Worm (Caenorhabditis elegans) whole organism, young adult: Measurements from ENCODE around the gene F46F5.15.

Experiments
- K12H6.12 ChIP-seq: fragments of 200-800 bp; sonication (Bioruptor generic); optimal IDR thresholded peaks from 2 replicates; lab custom pipeline; 2018; ENCODE audit warnings: mild to moderate bottlenecking, missing genetic modification characterization, missing compliant biosample characterization
- T07F8.4 ChIP-seq: sonication (generic microtip); optimal IDR thresholded peaks from 2 replicates; lab custom pipeline; 2016; ENCODE audit warnings: mild to moderate bottlenecking, missing genetic modification characterization, moderate library complexity, missing compliant biosample characterization
- ama-1 ChIP-seq, 3 experiments: fragments of 150-350 bp in 1 of 3; sonication (generic microtip) in 2 of 3; optimal IDR thresholded peaks; 2 replicates each; lab custom pipeline; 2014 to 2018; ENCODE audit warnings: missing biosample characterization in 2 of 3, missing genetic modification characterization in 2 of 3, missing genetic modification reagents in 2 of 3
- bed-1 ChIP-seq: fragments of 200-800 bp; sonication (Bioruptor generic); IDR thresholded peaks from 2 replicates; pipeline ENCODE4 v1.3.6; 2022; ENCODE audit warnings: missing genetic modification reagents, missing genetic modification characterization, missing compliant biosample characterization
- ceh-58 ChIP-seq: fragments of 200-800 bp; sonication (Bioruptor generic); IDR thresholded peaks from 2 replicates; pipeline ENCODE4 v1.3.6; 2022; ENCODE audit warnings: missing genetic modification characterization, missing compliant biosample characterization
- ceh-91 ChIP-seq: fragments of 200-800 bp; sonication (Bioruptor generic); IDR thresholded peaks from 2 replicates; pipeline ENCODE4 v1.3.6; 2022; ENCODE audit warnings: missing genetic modification reagents, missing genetic modification characterization, missing compliant biosample characterization
- dpff-1 ChIP-seq: sonication (generic microtip); optimal IDR thresholded peaks from 2 replicates; lab custom pipeline; 2017; ENCODE audit warnings: mild to moderate bottlenecking, missing genetic modification characterization, missing compliant biosample characterization
- mel-28 ChIP-seq: sonication (generic microtip); optimal IDR thresholded peaks from 2 replicates; lab custom pipeline; 2016; ENCODE audit warnings: borderline replicate concordance, mild to moderate bottlenecking, missing genetic modification characterization, missing compliant biosample characterization
- nhr-90 ChIP-seq: sonication (generic microtip); optimal IDR thresholded peaks from 2 replicates; lab custom pipeline; 2016; ENCODE audit warnings: missing genotype, mild to moderate bottlenecking, missing genetic modification characterization, missing compliant biosample characterization
- snpc-3.4 ChIP-seq: sonication (generic microtip); optimal IDR thresholded peaks from 2 replicates; lab custom pipeline; 2017; ENCODE audit warnings: missing genetic modification characterization, mild to moderate bottlenecking, missing compliant biosample characterization, antibody characterized with exemption, moderate library complexity, missing genotype, missing genetic modification reagents
- sptf-2 ChIP-seq: fragments of 200-800 bp; sonication (Bioruptor generic); optimal IDR thresholded peaks from 2 replicates; lab custom pipeline; 2018; ENCODE audit warnings: mild to moderate bottlenecking, missing genetic modification characterization, missing compliant biosample characterization

- TF ChIP-seq K12H6.12 (tag; lab: Kevin White, UChicago) (no peak), nhr-90 (tag; lab: Kevin White, UChicago) (no peak), dpff-1 (tag; lab: Kevin White, UChicago) (no peak), sptf-2 (GFP tag; lab: Kevin White, UChicago) (no peak), mel-28 (tag; lab: Kevin White, UChicago) (no peak), ama-1 (optimal IDR thresholded peaks at IDR 0.05; lab: Kevin White, UChicago) (no peak), ama-1 (GFP tag; optimal IDR thresholded peaks at IDR 0.05; lab: Kevin White, UChicago) (no peak), T07F8.4 (tag; lab: Kevin White, UChicago) (no peak), ceh-58 (GFP tag; lab: Robert Waterston, UW) (no peak), bed-1 (no peak), ceh-91 (GFP tag; lab: Robert Waterston, UW) (no peak), snpc-3.4 (no peak)
These were observed 19.0 kb upstream of the F46F5.15 start for ce11 chrII:769250-769649.
